Worm (Caenorhabditis elegans): ENCODE results near the gene clec-76.
"Not testable (repeated sequence)": the region's sequence is repeated elsewhere in the genome, so short reads cannot be mapped to it uniquely, and the experiment has no call there.

The clec-76 gene

DNA sequence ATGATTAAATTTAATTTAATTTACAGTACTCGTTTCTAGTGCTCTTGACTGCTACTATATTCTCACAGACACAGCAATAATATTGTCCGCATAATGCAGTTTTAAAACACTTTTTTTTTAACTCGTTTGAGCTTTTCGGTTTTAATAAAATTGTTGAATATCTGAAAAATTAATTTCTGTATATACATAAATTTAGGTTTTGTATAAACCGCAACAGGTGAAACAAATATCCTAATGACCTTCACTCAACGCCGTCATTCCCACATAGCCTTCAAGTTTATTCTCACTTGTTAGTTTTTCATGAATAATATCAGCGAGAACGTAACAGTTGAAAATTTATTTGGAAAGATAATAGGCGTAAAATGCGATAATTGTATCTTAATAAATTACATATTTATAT, 45.5 kb upstream of the clec-76 start, which contains the start of gene srz-19:
srz-19 (plus strand) TSS at position 301 of the 400 bp plus-strand sequence.
- TF ChIP-seq pros-1 (tag; optimal IDR thresholded peaks at IDR 0.05) (no peak), tbx-7 (tag; optimal IDR thresholded peaks at IDR 0.05) (no peak), ceh-34 (tag; optimal IDR thresholded peaks at IDR 0.05) (no peak), nhr-11 (tag; optimal IDR thresholded peaks at IDR 0.05) (no peak)

DNA sequence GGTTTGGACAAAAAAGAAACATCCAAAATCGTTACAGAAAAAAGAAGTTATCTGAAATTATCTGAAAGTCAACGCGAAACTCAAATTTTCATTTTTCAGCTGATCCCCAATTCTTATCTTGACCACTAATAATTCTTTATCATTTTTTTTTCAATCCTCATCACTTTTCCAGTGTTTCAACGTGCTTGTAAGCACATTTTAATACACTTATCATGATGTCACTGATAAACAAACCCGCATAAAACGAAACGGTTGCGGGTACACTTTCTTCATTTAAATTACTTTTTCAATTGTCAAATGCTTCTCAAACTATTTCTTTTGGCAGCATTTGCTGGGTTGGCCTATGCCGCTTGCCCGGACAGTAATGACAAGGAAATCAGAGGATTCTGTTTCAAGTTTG, 43.1 kb upstream of the clec-76 start, which contains the start of gene clec-67:
clec-67 (plus strand) TSS at position 268 of the 400 bp plus-strand sequence.
- no peak for TF ChIP-seq ceh-45 (GFP tag; IDR thresholded peaks at IDR 0.05)
- TF ChIP-seq nhr-232 (tag; optimal IDR thresholded peaks at IDR 0.05) = no peak
- TF ChIP-seq pag-3 (tag; optimal IDR thresholded peaks at IDR 0.05; ENCODE audit: borderline replicate concordance) = no peak
- TF ChIP-seq hlh-13 (GFP tag; optimal IDR thresholded peaks at IDR 0.05) = no peak
- no peak for TF ChIP-seq unc-3 (GFP tag; conservative IDR thresholded peaks at IDR 0.05)
- no peak for TF ChIP-seq unc-3 (tag; optimal IDR thresholded peaks at IDR 0.05)
- no peak for TF ChIP-seq sdc-2 (tag; optimal IDR thresholded peaks at IDR 0.05)
- TF ChIP-seq ceh-6 (GFP tag; optimal IDR thresholded peaks at IDR 0.05) = no peak

DNA sequence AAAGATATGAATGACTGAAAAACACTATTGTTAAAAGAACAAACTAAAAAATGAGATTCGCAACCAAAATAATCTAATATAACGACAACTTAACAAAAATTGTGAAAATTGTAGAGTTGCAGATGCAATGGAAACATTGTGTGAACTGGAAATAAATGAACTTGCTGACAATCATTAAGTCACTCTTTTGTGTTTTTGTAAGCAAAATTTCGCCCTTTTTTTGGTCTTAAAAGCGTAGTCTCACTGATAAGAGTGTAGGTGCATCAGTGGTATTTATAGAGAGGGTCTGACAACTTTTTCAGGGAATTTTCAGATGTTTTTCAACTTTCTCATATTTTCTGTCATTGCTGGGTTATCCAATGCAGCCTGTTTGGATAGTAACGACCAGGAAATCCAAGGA, 38.9 kb upstream of the clec-76 start, which contains the start of gene clec-68:
clec-68 (plus strand) TSS at position 301 of the 400 bp plus-strand sequence.
- TF ChIP-seq sox-2 (GFP tag; IDR thresholded peaks at IDR 0.05) (no peak), npax-4 (tag; optimal IDR thresholded peaks at IDR 0.05) (no peak), hlh-30 (tag; optimal IDR thresholded peaks at IDR 0.05; ENCODE audit: insufficient read depth) (no peak)

DNA sequence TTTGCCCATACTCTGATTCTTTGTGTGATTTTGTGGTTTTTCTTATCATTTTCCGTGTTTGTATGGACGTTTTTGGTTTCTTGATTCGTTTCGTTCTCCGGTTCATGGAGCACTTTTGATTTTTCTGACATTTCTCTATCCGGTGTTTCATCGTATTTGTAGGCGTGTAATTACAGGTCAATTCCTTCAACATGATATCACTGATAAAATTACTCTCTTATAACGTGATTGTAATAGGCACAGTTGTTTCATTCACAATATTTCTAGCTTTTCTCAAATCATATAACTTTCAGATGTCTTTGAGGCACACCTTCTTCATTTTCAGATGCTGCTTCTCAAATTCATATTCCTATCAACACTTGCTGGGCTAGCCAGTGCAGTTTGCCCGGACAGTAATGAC, 32.6 kb upstream of the clec-76 start, which contains the start of gene clec-70:
clec-70 (plus strand) TSS at position 301 of the 400 bp plus-strand sequence.
- not testable (repeated sequence) for TF ChIP-seq ceh-6 (GFP tag; optimal IDR thresholded peaks at IDR 0.05); lim-6 (tag; optimal IDR thresholded peaks at IDR 0.05); pqm-1 (tag; optimal IDR thresholded peaks at IDR 0.05)

DNA sequence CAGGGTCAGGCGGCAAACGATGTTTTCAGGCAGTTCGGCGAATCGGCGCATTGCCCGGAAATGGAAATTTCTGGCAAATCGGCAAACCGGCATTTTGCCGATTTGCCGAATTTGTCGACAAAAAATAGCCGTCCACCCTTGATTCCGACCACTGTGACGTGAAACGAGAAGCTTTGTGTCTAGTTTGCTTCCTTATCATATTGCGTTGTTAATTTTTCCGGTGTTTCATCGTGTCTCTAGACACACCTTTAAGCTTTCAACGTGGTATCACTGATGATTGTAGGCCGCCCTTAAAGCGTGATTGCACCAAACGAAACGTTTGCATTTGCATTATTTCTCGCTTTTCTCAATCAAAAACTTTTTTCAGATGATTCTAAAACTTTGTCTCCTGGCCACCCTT, 27.9 kb upstream of the clec-76 start, which contains the start of gene clec-71:
clec-71 (plus strand) TSS at position 362 of the 400 bp plus-strand sequence.
- TF ChIP-seq pax-1 (tag; optimal IDR thresholded peaks at IDR 0.05) (no peak), K09A11.1 (tag; optimal IDR thresholded peaks at IDR 0.05; ENCODE audit: insufficient read depth) (no peak), ceh-14 (tag; optimal IDR thresholded peaks at IDR 0.05) (no peak), ceh-34 (tag; optimal IDR thresholded peaks at IDR 0.05) (no peak)

DNA sequence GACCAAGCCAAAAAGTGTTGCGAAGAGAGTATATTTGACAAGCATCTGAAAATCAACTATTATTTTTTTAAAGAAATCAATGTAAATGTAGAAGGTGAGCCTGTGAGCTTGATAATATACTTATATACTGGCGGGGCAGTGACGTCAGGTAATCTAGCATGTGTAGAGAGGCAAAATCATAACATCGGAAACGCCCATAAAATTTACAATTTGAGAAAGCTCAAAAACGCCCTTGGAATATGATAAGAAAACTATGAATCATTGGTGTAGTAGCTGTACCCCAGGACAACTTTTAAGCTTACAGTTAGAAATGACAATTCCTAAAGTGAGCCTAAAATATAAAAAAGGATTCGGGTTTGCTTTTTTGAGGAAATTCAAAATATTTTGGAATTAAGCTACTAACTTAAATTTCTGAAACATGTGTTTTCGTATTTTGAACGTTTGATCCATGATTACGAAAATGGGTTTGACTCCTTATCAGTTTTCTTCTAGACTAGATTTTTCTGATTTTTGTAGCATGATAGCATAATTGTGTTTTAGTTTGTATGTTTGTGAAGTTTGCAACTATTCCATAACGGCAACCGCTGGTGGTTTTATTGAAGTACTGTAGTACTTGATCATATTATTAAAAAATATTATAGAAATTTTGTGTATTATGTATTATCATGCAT, 23.3 kb upstream of the clec-76 start, which contains the start of gene clec-174:
clec-174 (minus strand) TSS at position 51 of the 671 bp plus-strand sequence.
- TF ChIP-seq ama-1 (optimal IDR thresholded peaks at IDR 0.05) = no peak
- no peak for TF ChIP-seq pha-4 (tag; optimal IDR thresholded peaks at IDR 0.05)
- no peak for TF ChIP-seq T23F11.4 (GFP tag; optimal IDR thresholded peaks at IDR 0.05)
- TF ChIP-seq fkh-10 (GFP tag; optimal IDR thresholded peaks at IDR 0.05) = no peak

DNA sequence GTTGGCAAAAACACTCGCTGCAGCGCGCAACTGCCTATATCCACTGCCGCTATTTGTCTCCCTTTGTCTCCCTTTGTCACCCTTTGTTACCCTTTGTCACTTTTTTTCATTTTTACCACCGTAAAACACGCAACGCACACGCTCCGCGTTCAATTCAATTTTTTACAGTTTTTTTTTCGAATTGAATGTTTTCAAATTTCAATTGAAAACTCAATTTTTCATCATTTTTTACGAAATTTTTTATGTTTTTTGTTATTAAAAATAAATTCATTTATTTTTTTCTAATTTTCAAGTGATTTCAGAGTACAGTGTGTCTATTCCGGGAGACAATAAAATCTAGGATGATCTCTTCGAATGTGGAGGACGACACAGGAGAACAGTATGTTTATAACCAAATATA, 22.0 kb upstream of the clec-76 start, which contains the start of gene Y46C8AL.11:
Y46C8AL.11 (plus strand) TSS at position 301 of the 400 bp plus-strand sequence.
- TF ChIP-seq tbx-2 (tag; optimal IDR thresholded peaks at IDR 0.05) (no peak), dmd-4 (tag; optimal IDR thresholded peaks at IDR 0.05; ENCODE audit: borderline replicate concordance) (no peak), elt-2 (tag; optimal IDR thresholded peaks at IDR 0.05) (no peak), C38D4.7 (GFP tag; optimal IDR thresholded peaks at IDR 0.05) (no peak), ceh-19 (GFP tag; optimal IDR thresholded peaks at IDR 0.05) (no peak)
